Worm (Caenorhabditis elegans) whole organism, young adult: ENCODE data around the gene C37C3.18.

ENCODE experiments used
- Y53F4B.3 ChIP-seq: fragments of 200-800 bp; sonication (Bioruptor generic); IDR thresholded peaks from 2 replicates; pipeline ENCODE4 v1.3.6; 2022; ENCODE audit warnings: missing genetic modification reagents, missing genetic modification characterization, missing compliant biosample characterization
- nfyb-1 ChIP-seq: fragments of 200-800 bp; sonication (Bioruptor generic); IDR thresholded peaks from 2 replicates; pipeline ENCODE4 v1.3.6; 2022; ENCODE audit warnings: missing genetic modification reagents, missing genetic modification characterization, missing compliant biosample characterization
- snpc-1.1 ChIP-seq: sonication (generic microtip); optimal IDR thresholded peaks from 2 replicates; lab custom pipeline; 2017; ENCODE audit warnings: missing genetic modification characterization, mild to moderate bottlenecking, missing compliant biosample characterization, antibody characterized with exemption, moderate library complexity, missing genotype, missing genetic modification reagents; ENCODE audit not compliant: insufficient read depth
- ztf-25 ChIP-seq: fragments of 200-800 bp; sonication (Bioruptor generic); IDR thresholded peaks from 2 replicates; pipeline ENCODE4 v1.3.6; 2022; ENCODE audit warnings: missing genetic modification reagents, missing genetic modification characterization, missing compliant biosample characterization
- ztf-28 ChIP-seq: fragments of 200-800 bp; sonication (Bioruptor generic); IDR thresholded peaks from 2 replicates; pipeline ENCODE4 v1.3.6; 2022; ENCODE audit warnings: missing genetic modification reagents, missing genetic modification characterization, missing compliant biosample characterization

DNA sequence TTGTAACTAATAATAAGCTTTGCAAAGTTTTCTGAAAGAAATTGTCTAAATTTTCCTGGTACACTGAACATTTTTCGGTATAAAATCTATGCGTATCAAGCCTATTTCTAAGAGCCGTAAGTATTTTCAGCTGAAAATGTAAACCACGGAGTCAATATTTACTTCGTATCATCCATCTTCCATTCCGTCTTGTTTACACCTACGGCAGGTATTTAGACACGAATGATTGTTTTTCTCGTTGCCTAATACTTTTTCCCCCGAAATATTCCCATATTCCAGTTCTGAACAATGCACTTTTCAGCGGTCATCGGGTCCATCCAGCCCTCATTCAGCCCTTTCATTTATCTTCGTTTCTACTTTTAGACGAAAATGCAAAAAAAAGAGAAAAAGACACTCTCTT, 7.1 kb upstream of the C37C3.18 start:
- TF ChIP-seq ztf-25 (GFP tag; lab: Robert Waterston, UW) (no peak), ztf-28 (GFP tag; lab: Robert Waterston, UW) (no peak), nfyb-1 (GFP tag; lab: Robert Waterston, UW) (no peak), Y53F4B.3 (GFP tag; lab: Robert Waterston, UW) (no peak), snpc-1.1 (tag; lab: Kevin White, UChicago) (no peak)
